Worm (Caenorhabditis elegans): ENCODE data around the gene panl-3.
A peak's percentile ranks its signal among the peaks of the same experiment; 100 is the strongest.

The panl-3 gene

DNA sequence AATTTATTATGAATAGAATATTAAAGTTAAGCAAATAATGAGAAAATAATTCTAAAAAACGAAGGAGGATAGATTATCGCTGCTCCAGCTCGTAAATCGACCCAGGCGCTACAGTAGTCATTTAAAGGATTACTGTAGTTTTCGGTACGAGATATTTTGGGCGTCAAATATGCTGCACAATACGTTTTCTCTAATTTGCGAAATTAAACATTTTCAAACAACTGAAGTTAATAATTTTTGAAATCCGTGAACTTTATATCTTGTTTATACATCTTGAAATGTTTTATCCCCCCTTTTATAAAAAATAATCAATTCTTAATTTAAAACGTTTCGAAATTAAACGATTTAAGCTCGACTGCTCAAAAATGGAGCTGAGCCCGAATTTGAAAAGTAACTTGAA lies 27.2 kb downstream of the panl-3 start, which contains the start of gene K11H3.2:
TSS of gene K11H3.2 (plus strand) at position 301 of the 400 bp plus-strand sequence.
- TF ChIP-seq ama-1 (optimal IDR thresholded peaks at IDR 0.05) (no peak), fos-1 (tag; optimal IDR thresholded peaks at IDR 0.05) (no peak), ceh-82 (tag; optimal IDR thresholded peaks at IDR 0.05) (no peak), lin-39 (tag; optimal IDR thresholded peaks at IDR 0.05) (no peak), tbx-2 (tag; optimal IDR thresholded peaks at IDR 0.05) (no peak), nhr-12 (tag; optimal IDR thresholded peaks at IDR 0.05) (no peak)

DNA sequence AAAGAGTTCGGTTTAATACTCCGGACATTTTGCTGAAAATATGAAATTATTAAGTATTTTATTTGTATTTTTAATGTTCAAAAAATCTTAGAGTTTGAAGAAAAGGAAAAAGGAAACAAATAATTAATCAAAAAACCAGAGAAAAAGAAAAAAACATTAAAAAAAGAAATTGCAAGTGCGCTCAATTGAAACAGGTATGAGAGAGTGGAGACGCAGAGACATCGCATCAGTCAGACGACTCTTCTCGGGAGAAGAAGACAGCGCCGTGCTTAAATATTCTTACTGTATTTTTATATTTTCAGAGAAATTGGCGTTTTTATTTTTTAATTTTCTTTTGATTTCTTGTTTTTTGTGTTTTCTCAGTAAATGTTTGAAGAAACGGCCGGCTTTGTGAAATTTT lies 29.2 kb downstream of the panl-3 start, which contains the start of gene mrpl-36:
TSS of gene mrpl-36 (minus strand) at position 34 of the 400 bp plus-strand sequence.
- no peak for TF ChIP-seq ceh-9 (tag; optimal IDR thresholded peaks at IDR 0.05)
- no peak for TF ChIP-seq ztf-11 (tag; optimal IDR thresholded peaks at IDR 0.05)
- peak; percentile 0 for TF ChIP-seq elt-2 (tag; optimal IDR thresholded peaks at IDR 0.05)
- TF ChIP-seq egl-5 (tag; optimal IDR thresholded peaks at IDR 0.05), result peak; percentile 20
- peak; percentile 55 for TF ChIP-seq pha-4 (tag; optimal IDR thresholded peaks at IDR 0.05)
- peak; percentile 5 for TF ChIP-seq snpc-4 (tag; optimal IDR thresholded peaks at IDR 0.05)
- TF ChIP-seq lin-39 (tag; optimal IDR thresholded peaks at IDR 0.05), result peak; percentile 10
- peak; percentile 64 for TF ChIP-seq nfya-1 (tag; optimal IDR thresholded peaks at IDR 0.05; ENCODE audit: insufficient read depth)
- TF ChIP-seq lin-15B (tag; optimal IDR thresholded peaks at IDR 0.05), result peak; percentile 73

- TF ChIP-seq elt-1 (tag; optimal IDR thresholded peaks at IDR 0.05), result no peak
- TF ChIP-seq nhr-67 (tag; optimal IDR thresholded peaks at IDR 0.05), result no peak
- TF ChIP-seq unc-62 (GFP tag; optimal IDR thresholded peaks at IDR 0.05), result no peak
- no peak for TF ChIP-seq nhr-23 (tag; optimal IDR thresholded peaks at IDR 0.05)
- no peak for TF ChIP-seq nhr-28 (tag; optimal IDR thresholded peaks at IDR 0.05)
- no peak for TF ChIP-seq snpc-4 (tag; optimal IDR thresholded peaks at IDR 0.05)
- no peak for TF ChIP-seq jun-1 (tag; optimal IDR thresholded peaks at IDR 0.05)
- TF ChIP-seq fkh-2 (tag; optimal IDR thresholded peaks at IDR 0.05), result no peak
- no peak for TF ChIP-seq ceh-9 (tag; optimal IDR thresholded peaks at IDR 0.05)
- TF ChIP-seq lin-39 (tag; optimal IDR thresholded peaks at IDR 0.05), result no peak
- no peak for TF ChIP-seq skn-1 (tag; optimal IDR thresholded peaks at IDR 0.05)
- no peak for TF ChIP-seq lin-15B (tag; optimal IDR thresholded peaks at IDR 0.05)
- no peak for TF ChIP-seq zag-1 (tag; optimal IDR thresholded peaks at IDR 0.05)
- TF ChIP-seq nhr-76 (tag; optimal IDR thresholded peaks at IDR 0.05), result no peak
- no peak for TF ChIP-seq daf-12 (tag; optimal IDR thresholded peaks at IDR 0.05)
- TF ChIP-seq ZK546.5 (tag; optimal IDR thresholded peaks at IDR 0.05), result no peak
These were observed 29.7 kb downstream of the panl-3 start for ce11 chrIII:9848603-9849002.

DNA sequence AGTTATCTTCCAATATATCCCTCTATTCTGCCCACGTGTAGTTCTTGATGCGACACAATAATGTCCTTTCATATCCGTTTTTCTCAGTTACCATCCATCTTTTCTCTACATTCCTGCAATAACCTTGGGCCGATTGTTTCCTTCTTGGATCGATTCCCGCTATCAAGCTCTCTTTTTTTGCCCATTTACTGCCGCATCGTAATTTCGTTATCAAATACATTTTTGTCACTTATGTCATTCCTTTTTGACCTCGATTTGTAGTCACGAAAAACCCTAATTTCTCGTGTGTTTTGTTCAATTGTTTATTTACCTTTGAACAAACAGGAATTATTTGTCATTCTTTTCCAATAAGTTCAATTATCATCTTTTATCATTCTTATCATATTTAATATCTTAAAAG lies 31.1 kb downstream of the panl-3 start:
- TF ChIP-seq pha-4 (tag; optimal IDR thresholded peaks at IDR 0.05), result peak; percentile 75
- TF ChIP-seq ceh-28 (tag; optimal IDR thresholded peaks at IDR 0.05), result peak; percentile 59
- TF ChIP-seq elt-2 (tag; optimal IDR thresholded peaks at IDR 0.05), result peak; percentile 77
- TF ChIP-seq jun-1 (tag; optimal IDR thresholded peaks at IDR 0.05), result no peak
- peak; percentile 67 for TF ChIP-seq skn-1 (tag; optimal IDR thresholded peaks at IDR 0.05)
- peak; percentile 82 for TF ChIP-seq pqm-1 (tag; optimal IDR thresholded peaks at IDR 0.05)
- TF ChIP-seq nhr-43 (tag; optimal IDR thresholded peaks at IDR 0.05; ENCODE audit: poor library complexity, severe bottlenecking), result no peak
- peak in 2 of 3 experiments; percentile 9 to 57 for TF ChIP-seq elt-3 (tag; optimal IDR thresholded peaks at IDR 0.05)
- TF ChIP-seq nhr-23 (tag; optimal IDR thresholded peaks at IDR 0.05), result no peak
- TF ChIP-seq nhr-28 (tag; optimal IDR thresholded peaks at IDR 0.05), result no peak
- TF ChIP-seq mdl-1 (tag; optimal IDR thresholded peaks at IDR 0.05), result no peak

DNA sequence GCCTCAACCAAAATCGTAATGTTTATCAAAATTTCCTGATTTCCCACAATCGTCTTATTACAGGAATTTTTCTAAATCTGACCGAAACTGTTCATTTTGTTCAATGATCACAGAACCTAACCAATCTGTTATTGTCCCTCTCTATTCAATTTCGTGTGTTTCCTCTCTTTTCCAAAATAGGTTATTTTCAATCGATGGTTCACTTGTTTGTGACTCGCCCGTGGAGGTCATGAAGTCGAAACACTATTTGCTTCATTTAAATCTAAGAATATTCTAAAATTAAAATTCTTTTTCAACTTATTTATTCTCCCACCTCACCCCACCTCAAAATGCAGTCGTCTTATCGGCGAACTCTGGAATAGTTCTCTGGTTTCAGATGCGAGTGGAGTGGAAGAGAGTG lies 32.0 kb downstream of the panl-3 start:
- TF ChIP-seq fkh-10 (GFP tag; optimal IDR thresholded peaks at IDR 0.05) (no peak), nhr-28 (tag; optimal IDR thresholded peaks at IDR 0.05) (no peak), elt-1 (tag; optimal IDR thresholded peaks at IDR 0.05) (no peak), pqm-1 (tag; optimal IDR thresholded peaks at IDR 0.05) (peak; percentile 49), mml-1 (tag; optimal IDR thresholded peaks at IDR 0.05) (no peak), hmg-11 (tag; optimal IDR thresholded peaks at IDR 0.05) (no peak), fos-1 (tag; optimal IDR thresholded peaks at IDR 0.05) (no peak), unc-39 (tag; optimal IDR thresholded peaks at IDR 0.05) (no peak), elt-2 (tag; optimal IDR thresholded peaks at IDR 0.05) (peak; percentile 21), R02D3.7 (tag; optimal IDR thresholded peaks at IDR 0.05) (no peak), ama-1 (optimal IDR thresholded peaks at IDR 0.05) (no peak), nhr-11 (tag; optimal IDR thresholded peaks at IDR 0.05) (no peak)

Measured in whole organism, L3 larva.